Worm (Caenorhabditis elegans) whole organism, young adult: ENCODE results near the gene nlp-45.

ENCODE experiments used
- ZK185.1 ChIP-seq: sonication (generic microtip); optimal IDR thresholded peaks from 2 replicates; lab custom pipeline; 2016; ENCODE audit warnings: mild to moderate bottlenecking, missing genetic modification characterization, missing compliant biosample characterization; ENCODE audit not compliant: poor library complexity, severe bottlenecking
- ama-1 ChIP-seq, 3 experiments: fragments of 150-350 bp in 1 of 3; sonication (generic microtip) in 2 of 3; optimal IDR thresholded peaks; 2 replicates each; lab custom pipeline; 2014 to 2018; ENCODE audit warnings: missing biosample characterization in 2 of 3, missing genetic modification characterization in 2 of 3, missing genetic modification reagents in 2 of 3
- dpl-1 ChIP-seq: fragments of 150-350 bp; optimal IDR thresholded peaks from 2 replicates; lab custom pipeline; 2014; ENCODE audit warnings: missing biosample characterization, missing genetic modification reagents, missing genetic modification characterization
- efl-1 ChIP-seq: fragments of 150-350 bp; optimal IDR thresholded peaks from 2 replicates; lab custom pipeline; 2014; ENCODE audit warnings: missing biosample characterization, missing genetic modification reagents, missing genetic modification characterization
- fkh-3 ChIP-seq: sonication (generic microtip); optimal IDR thresholded peaks from 2 replicates; lab custom pipeline; 2016; ENCODE audit warnings: mild to moderate bottlenecking, missing genetic modification characterization, missing compliant biosample characterization
- hlh-12 ChIP-seq: sonication (generic microtip); optimal IDR thresholded peaks from 2 replicates; lab custom pipeline; 2016; ENCODE audit warnings: missing genetic modification characterization, missing compliant biosample characterization
- let-526 ChIP-seq: fragments of 200-800 bp; sonication (Bioruptor generic); IDR thresholded peaks from 2 replicates; pipeline ENCODE4 v1.3.6; 2022; ENCODE audit warnings: missing genetic modification reagents, missing genetic modification characterization, missing compliant biosample characterization
- lin-40 ChIP-seq: sonication (generic microtip); optimal IDR thresholded peaks from 2 replicates; lab custom pipeline; 2016; ENCODE audit warnings: missing genetic modification characterization, mild to moderate bottlenecking, missing compliant biosample characterization, missing genotype, missing genetic modification reagents
- nhr-90 ChIP-seq: sonication (generic microtip); optimal IDR thresholded peaks from 2 replicates; lab custom pipeline; 2016; ENCODE audit warnings: missing genotype, mild to moderate bottlenecking, missing genetic modification characterization, missing compliant biosample characterization
- pha-4 ChIP-seq: fragments of 150-350 bp; sonication (generic microtip); optimal IDR thresholded peaks from 2 replicates; lab custom pipeline; 2014; ENCODE audit warnings: missing biosample characterization, missing genetic modification reagents, missing genetic modification characterization
- sdz-38 ChIP-seq: sonication (generic microtip); optimal IDR thresholded peaks from 2 replicates; lab custom pipeline; 2016; ENCODE audit warnings: missing genotype, missing genetic modification characterization, missing compliant biosample characterization
- unc-62 ChIP-seq: fragments of 150-350 bp; optimal IDR thresholded peaks from 2 replicates; lab custom pipeline; 2014; ENCODE audit warnings: missing biosample characterization, missing genetic modification reagents, missing genetic modification characterization

DNA sequence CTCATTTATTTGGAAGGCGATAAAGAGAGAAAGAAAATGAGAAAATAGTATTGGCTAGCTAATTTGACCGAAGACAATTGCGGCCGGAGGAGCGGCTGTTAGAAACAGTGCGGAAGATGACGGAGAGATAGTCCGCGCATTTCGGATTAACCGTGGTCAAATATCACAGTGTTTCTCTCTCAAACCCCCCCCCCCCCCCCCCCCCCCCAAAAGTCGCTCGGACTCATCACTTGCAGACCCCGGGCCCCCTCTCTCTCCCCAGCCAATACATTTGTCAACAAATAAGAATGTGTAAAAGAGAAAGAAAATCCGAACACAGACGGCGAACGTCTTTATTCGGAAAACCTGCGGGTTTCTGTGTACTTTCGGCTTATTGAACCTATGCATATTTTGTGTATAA, 36.3 kb downstream of the nlp-45 start:
- no peak for TF ChIP-seq unc-62 (GFP tag; lab: Kevin White, UChicago)
- no peak for TF ChIP-seq efl-1 (GFP tag; lab: Kevin White, UChicago)
- no peak for TF ChIP-seq nhr-90 (tag; lab: Kevin White, UChicago)
- no peak for TF ChIP-seq fkh-3 (tag; lab: Kevin White, UChicago)
- TF ChIP-seq pha-4 (tag; lab: Kevin White, UChicago), result no peak
- no peak for TF ChIP-seq ama-1 (optimal IDR thresholded peaks at IDR 0.05; lab: Kevin White, UChicago)
- TF ChIP-seq ama-1 (GFP tag; optimal IDR thresholded peaks at IDR 0.05; lab: Kevin White, UChicago), result no peak
- no peak for TF ChIP-seq hlh-12
- no peak for TF ChIP-seq dpl-1
- no peak for TF ChIP-seq lin-40 (tag; lab: Kevin White, UChicago)
- TF ChIP-seq ZK185.1 (tag; lab: Kevin White, UChicago), result no peak
- TF ChIP-seq let-526 (GFP tag; lab: Robert Waterston, UW), result no peak
- TF ChIP-seq sdz-38 (tag; lab: Kevin White, UChicago), result no peak
